Worm (Caenorhabditis elegans) whole organism, L1 larva: ENCODE data around the gene T06E6.15.

Experiments
- C34B4.2 ChIP-seq: sonication (generic microtip); optimal IDR thresholded peaks from 2 replicates; lab custom pipeline; 2017; ENCODE audit warnings: mild to moderate bottlenecking, missing genetic modification characterization, missing compliant biosample characterization
- aha-1 ChIP-seq: fragments of 150-350 bp; optimal IDR thresholded peaks from 2 replicates; lab custom pipeline; 2014; ENCODE audit warnings: missing biosample characterization, missing genetic modification characterization
- alr-1 ChIP-seq: fragments of 200-800 bp; sonication (Bioruptor generic); optimal IDR thresholded peaks from 2 replicates; lab custom pipeline; 2018; ENCODE audit warnings: borderline replicate concordance, mild to moderate bottlenecking, missing genetic modification characterization, missing compliant biosample characterization
- aly-2 ChIP-seq: fragments of 150-350 bp; optimal IDR thresholded peaks from 2 replicates; lab custom pipeline; 2014; ENCODE audit warnings: missing biosample characterization, missing genetic modification characterization
- ama-1 ChIP-seq: fragments of 150-350 bp; optimal IDR thresholded peaks from 2 replicates; lab custom pipeline; 2014
- ceh-63 ChIP-seq: fragments of 200-800 bp; sonication (Bioruptor generic); optimal IDR thresholded peaks from 2 replicates; lab custom pipeline; 2018; ENCODE audit warnings: mild to moderate bottlenecking, missing genetic modification characterization, missing compliant biosample characterization
- ceh-8 ChIP-seq: fragments of 200-800 bp; sonication (Bioruptor generic); optimal IDR thresholded peaks from 2 replicates; lab custom pipeline; 2018; ENCODE audit warnings: mild to moderate bottlenecking, missing genetic modification characterization, moderate library complexity, missing compliant biosample characterization
- ceh-82 ChIP-seq, 3 experiments: fragments of 150-350 bp in 1 of 3; sonication (generic microtip) in 2 of 3; optimal IDR thresholded peaks; 2 replicates each; lab custom pipeline; 2014 to 2017; ENCODE audit warnings: missing biosample characterization in 3 of 3, missing genetic modification characterization in 3 of 3
- ceh-88 ChIP-seq: fragments of 200-800 bp; sonication (Bioruptor generic); IDR thresholded peaks from 2 replicates; pipeline ENCODE4 v1.3.6; 2022; ENCODE audit warnings: missing genetic modification characterization, missing compliant biosample characterization
- efl-1 ChIP-seq, 4 experiments: fragments of 150-350 bp; optimal IDR thresholded peaks in 3 of 4; peaks in 1 of 4; 1 replicate in 1 of 4; 2 replicates in 3 of 4; lab custom pipeline; 2014; ENCODE audit warnings: missing biosample characterization in 2 of 4, missing genetic modification characterization in 2 of 4, missing genetic modification reagents in 2 of 4
- egl-27 ChIP-seq, 2 experiments: fragments of 150-350 bp in 1 of 2; sonication (generic microtip); optimal IDR thresholded peaks; 3 replicates each; lab custom pipeline; 2017 to 2018; ENCODE audit warnings: missing biosample characterization in 2 of 2, missing genetic modification characterization in 2 of 2, missing genetic modification reagents in 2 of 2
- elt-2 ChIP-seq: sonication (generic microtip); optimal IDR thresholded peaks from 2 replicates; lab custom pipeline; 2016; ENCODE audit warnings: missing genetic modification characterization, mild to moderate bottlenecking, inconsistent platforms, missing compliant biosample characterization, missing genetic modification reagents
- fkh-10 ChIP-seq: sonication (generic microtip); optimal IDR thresholded peaks from 2 replicates; lab custom pipeline; 2017; ENCODE audit warnings: missing biosample characterization, missing genetic modification reagents, missing genetic modification characterization
- hlh-17 ChIP-seq: fragments of 200-800 bp; sonication (Bioruptor generic); optimal IDR thresholded peaks from 2 replicates; lab custom pipeline; 2018; ENCODE audit warnings: missing genetic modification characterization, mild to moderate bottlenecking, missing compliant biosample characterization, moderate library complexity, borderline replicate concordance
- hlh-4 ChIP-seq: sonication (generic microtip); optimal IDR thresholded peaks from 2 replicates; lab custom pipeline; 2016; ENCODE audit warnings: mild to moderate bottlenecking, missing genetic modification characterization, missing compliant biosample characterization
- jun-1 ChIP-seq: fragments of 150-350 bp; optimal IDR thresholded peaks from 2 replicates; lab custom pipeline; 2014; ENCODE audit warnings: missing biosample characterization, missing genetic modification reagents, missing genetic modification characterization
- lin-13 ChIP-seq: fragments of 150-350 bp; optimal IDR thresholded peaks from 2 replicates; lab custom pipeline; 2014; ENCODE audit warnings: missing biosample characterization, missing genetic modification reagents, missing genetic modification characterization
- lin-14 ChIP-seq: fragments of 200-800 bp; sonication (Bioruptor generic); optimal IDR thresholded peaks from 2 replicates; lab custom pipeline; 2018; ENCODE audit warnings: mild to moderate bottlenecking, missing genetic modification characterization, moderate library complexity, missing compliant biosample characterization
- lin-35 ChIP-seq, 2 experiments: fragments of 150-350 bp; optimal IDR thresholded peaks; 2 replicates each; lab custom pipeline; 2014; ENCODE audit warnings: missing biosample characterization in 2 of 2, missing genetic modification characterization in 2 of 2, missing genetic modification reagents in 2 of 2
- lin-39 ChIP-seq: fragments of 150-350 bp; optimal IDR thresholded peaks from 2 replicates; lab custom pipeline; 2014; ENCODE audit warnings: missing biosample characterization, missing genetic modification reagents, missing genetic modification characterization
- mab-9 ChIP-seq: fragments of 200-800 bp; sonication (Bioruptor generic); IDR thresholded peaks from 2 replicates; pipeline ENCODE4 v1.3.6; 2022; ENCODE audit warnings: missing genetic modification reagents, missing genetic modification characterization, missing compliant biosample characterization
- mep-1 ChIP-seq: fragments of 150-350 bp; optimal IDR thresholded peaks from 2 replicates; lab custom pipeline; 2014; ENCODE audit warnings: missing biosample characterization, missing genetic modification characterization
- nhr-19 ChIP-seq: fragments of 200-800 bp; sonication (Bioruptor generic); conservative IDR thresholded peaks from 2 replicates; pipeline ENCODE4 v1.3.6; 2022; ENCODE audit warnings: missing genetic modification characterization, missing compliant biosample characterization
- nhr-237 ChIP-seq: fragments of 150-350 bp; optimal IDR thresholded peaks from 2 replicates; lab custom pipeline; 2014; ENCODE audit warnings: missing biosample characterization, missing genetic modification characterization
- nhr-47 ChIP-seq: sonication (generic microtip); optimal IDR thresholded peaks from 2 replicates; lab custom pipeline; 2016; ENCODE audit warnings: mild to moderate bottlenecking, missing genetic modification characterization, moderate library complexity, missing compliant biosample characterization
- nhr-77 ChIP-seq: fragments of 150-350 bp; optimal IDR thresholded peaks from 2 replicates; lab custom pipeline; 2014; ENCODE audit warnings: missing biosample characterization, missing genetic modification characterization
- snu-23 ChIP-seq: sonication (generic microtip); optimal IDR thresholded peaks from 2 replicates; lab custom pipeline; 2016; ENCODE audit warnings: missing genetic modification characterization, missing compliant biosample characterization
- sox-4 ChIP-seq: sonication (generic microtip); optimal IDR thresholded peaks from 2 replicates; lab custom pipeline; 2016; ENCODE audit warnings: missing genetic modification characterization, missing compliant biosample characterization
- sptf-1 ChIP-seq: fragments of 150-350 bp; optimal IDR thresholded peaks from 2 replicates; lab custom pipeline; 2014; ENCODE audit warnings: missing biosample characterization, missing genetic modification characterization
- sup-37 ChIP-seq: fragments of 200-800 bp; sonication (Bioruptor generic); optimal IDR thresholded peaks from 2 replicates; lab custom pipeline; 2018; ENCODE audit warnings: mild to moderate bottlenecking, missing genetic modification characterization, missing compliant biosample characterization
- swsn-7 ChIP-seq: sonication (generic microtip); optimal IDR thresholded peaks from 2 replicates; lab custom pipeline; 2016; ENCODE audit warnings: missing genetic modification characterization, missing compliant biosample characterization
- tlp-1 ChIP-seq: fragments of 150-350 bp; optimal IDR thresholded peaks from 2 replicates; lab custom pipeline; 2014; ENCODE audit warnings: missing biosample characterization, missing genetic modification characterization
- unc-62 ChIP-seq: fragments of 150-350 bp; optimal IDR thresholded peaks from 2 replicates; lab custom pipeline; 2014; ENCODE audit warnings: missing biosample characterization, missing genetic modification reagents, missing genetic modification characterization
- vab-15 ChIP-seq: sonication (generic microtip); optimal IDR thresholded peaks from 2 replicates; lab custom pipeline; 2017; ENCODE audit warnings: missing genotype, mild to moderate bottlenecking, missing genetic modification characterization, missing compliant biosample characterization
- zag-1 ChIP-seq: fragments of 150-350 bp; optimal IDR thresholded peaks from 2 replicates; lab custom pipeline; 2014; ENCODE audit warnings: missing biosample characterization, missing genetic modification characterization

T06E6.15 gene

DNA sequence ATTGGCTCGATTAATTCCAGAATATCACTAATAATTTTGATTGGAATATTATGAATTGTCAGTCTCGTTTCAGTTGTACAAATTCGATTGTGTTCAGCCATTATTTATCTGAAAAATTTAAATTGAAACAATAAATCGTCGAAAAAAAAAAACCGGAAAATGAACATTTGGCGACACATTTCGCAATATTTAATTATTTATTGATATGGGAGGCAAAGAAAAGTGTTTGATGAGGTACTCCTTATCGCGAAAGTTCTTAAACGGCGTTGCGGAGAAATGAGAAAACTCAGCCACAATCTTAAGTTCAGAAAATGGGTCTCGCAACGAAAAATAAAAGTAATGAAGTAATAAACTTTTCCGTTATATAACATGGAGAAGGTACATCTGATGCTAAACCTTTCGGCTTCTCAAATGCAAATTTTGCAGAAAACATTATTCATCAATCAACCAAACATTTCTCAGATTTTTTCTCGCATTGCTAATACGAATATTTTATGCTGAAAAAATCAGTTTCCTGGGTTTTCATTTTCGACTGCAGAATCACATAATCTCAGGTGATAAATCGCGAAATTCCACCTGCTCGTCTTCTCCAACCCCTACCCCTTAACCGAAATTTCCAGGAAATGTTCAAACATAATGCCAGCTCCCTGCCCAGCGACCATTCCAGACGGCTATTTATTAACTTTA is at the start of gene T06E6.15, which contains the start of gene sri-7:
T06E6.15 (minus strand) TSS at position 101 of the 687 bp plus-strand sequence.
sri-7 (plus strand) TSS at position 637 of the 687 bp plus-strand sequence.
- peak; percentile 89 for TF ChIP-seq hlh-4
- no peak for TF ChIP-seq efl-1 (optimal IDR thresholded peaks at IDR 0.05; lab: Kevin White, UChicago)
- TF ChIP-seq efl-1 (GFP tag; optimal IDR thresholded peaks at IDR 0.05 in 1 of 2; lab: Kevin White, UChicago) = peak in 1 of 2 experiments; percentile 40
- TF ChIP-seq mab-9 (GFP tag; lab: Robert Waterston, UW) = no peak

DNA sequence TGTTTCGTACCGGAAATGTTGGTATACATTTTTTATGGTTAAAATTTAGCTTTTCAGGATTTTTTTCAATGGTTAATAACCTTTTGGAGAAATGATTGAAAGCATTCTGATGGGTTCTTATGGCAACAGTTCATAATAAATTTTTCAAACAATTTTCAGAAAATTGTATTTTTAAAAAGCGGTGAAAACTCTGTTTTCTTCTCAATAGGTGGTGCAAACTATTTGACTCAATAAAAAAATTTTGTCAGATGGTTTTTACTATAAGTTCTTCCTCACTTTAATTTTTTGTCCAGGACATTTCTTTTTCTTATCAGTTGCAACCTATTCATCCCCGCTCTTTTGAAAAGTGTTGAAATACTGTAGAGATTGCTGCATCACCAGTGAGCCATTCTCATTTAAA is 49.3 kb upstream of the T06E6.15 start, which contains the start of gene T26H5.14:
T26H5.14 (plus strand) TSS at position 301 of the 400 bp plus-strand sequence.
- no peak for TF ChIP-seq nhr-47 (tag; lab: Kevin White, UChicago)

DNA sequence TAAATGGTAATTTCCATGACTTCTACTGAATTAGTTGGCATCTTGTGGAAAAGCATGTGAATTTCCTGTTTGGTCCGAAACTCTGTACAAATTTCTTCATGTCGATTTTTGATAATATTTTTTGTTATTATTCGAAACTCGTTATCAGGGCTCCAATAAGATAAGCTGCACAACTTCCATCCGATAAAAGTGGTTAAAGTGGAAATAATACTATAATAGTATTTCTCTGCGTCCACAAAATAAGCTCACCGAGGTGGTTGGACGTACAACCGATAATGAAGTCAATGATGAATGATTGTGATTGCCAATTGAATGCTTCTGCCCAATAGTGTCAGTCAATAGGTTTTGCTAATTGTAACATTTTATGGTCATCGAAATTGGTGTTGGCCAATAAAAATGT is 48.8 kb upstream of the T06E6.15 start, which contains the start of gene T26H5.4:
T26H5.4 (minus strand) TSS at position 294 of the 400 bp plus-strand sequence.
- TF ChIP-seq elt-2 = peak; percentile 95
- no peak for TF ChIP-seq sup-37 (GFP tag; lab: Kevin White, UChicago)
- TF ChIP-seq swsn-7 (tag; lab: Kevin White, UChicago) = no peak
- TF ChIP-seq efl-1 (optimal IDR thresholded peaks at IDR 0.05; lab: Kevin White, UChicago) = no peak
- TF ChIP-seq efl-1 (GFP tag; optimal IDR thresholded peaks at IDR 0.05 in 1 of 2; lab: Kevin White, UChicago) = peak in 1 of 2 experiments; percentile 73
- no peak for TF ChIP-seq lin-13 (GFP tag; lab: Kevin White, UChicago)
- no peak for TF ChIP-seq ceh-63

DNA sequence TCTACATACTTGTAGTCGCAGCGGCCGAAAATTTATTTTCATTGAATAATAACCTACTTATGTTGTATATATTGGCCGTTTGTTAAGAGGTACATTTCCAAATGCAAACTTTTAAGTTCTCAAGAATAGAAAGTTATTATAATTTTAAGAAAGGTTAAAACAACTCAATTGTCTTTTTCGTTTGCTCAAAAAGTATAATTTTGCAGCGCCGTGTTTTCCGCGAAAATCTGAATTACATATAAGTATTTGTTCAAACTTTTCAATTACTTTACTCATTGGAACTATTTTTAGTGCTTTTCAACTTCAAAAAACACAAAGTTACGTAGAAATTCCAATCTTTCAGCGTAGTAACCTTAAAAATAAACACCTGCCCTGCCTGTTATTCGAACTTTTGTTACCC is 45.8 kb upstream of the T06E6.15 start, which contains the start of gene srh-239:
srh-239 (plus strand) TSS at position 301 of the 400 bp plus-strand sequence.
- no peak for TF ChIP-seq lin-13 (GFP tag; lab: Kevin White, UChicago)
- no peak for TF ChIP-seq aha-1 (tag; lab: Kevin White, UChicago)
- TF ChIP-seq nhr-77 (tag; lab: Kevin White, UChicago) = no peak
- no peak for TF ChIP-seq lin-35 (GFP tag; optimal IDR thresholded peaks at IDR 0.05; lab: Kevin White, UChicago)
- TF ChIP-seq sptf-1 = no peak
- no peak for TF ChIP-seq egl-27 (tag; optimal IDR thresholded peaks at IDR 0.05; lab: Kevin White, UChicago)
- TF ChIP-seq hlh-17 (GFP tag; lab: Kevin White, UChicago) = no peak
- TF ChIP-seq lin-14 = no peak
- TF ChIP-seq alr-1 (tag; lab: Kevin White, UChicago) = no peak
- TF ChIP-seq ceh-8 (GFP tag; lab: Kevin White, UChicago) = no peak
- no peak for TF ChIP-seq fkh-10 (GFP tag; lab: Kevin White, UChicago)
- TF ChIP-seq nhr-237 (tag; lab: Kevin White, UChicago) = no peak
- TF ChIP-seq, all 84 proteins: peak for 0

DNA sequence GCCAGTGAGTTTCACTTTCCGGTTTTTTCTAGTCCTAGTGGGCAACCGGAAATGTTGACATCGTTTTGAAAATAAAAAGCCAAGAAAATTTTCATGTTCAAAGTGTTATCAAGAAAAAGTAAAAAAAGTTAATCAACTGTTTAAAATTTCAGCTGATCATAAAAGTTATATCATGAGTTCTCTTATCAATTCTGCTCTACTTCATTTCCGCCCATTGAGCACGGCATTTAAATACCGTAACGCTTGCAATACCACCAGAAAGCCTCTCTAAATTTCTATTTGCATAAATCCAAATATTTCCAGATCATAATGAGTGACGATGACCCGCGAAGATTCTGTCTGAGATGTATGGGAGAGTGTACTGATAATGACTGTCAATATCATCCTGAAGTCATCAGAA is 45.0 kb upstream of the T06E6.15 start, which contains the start of gene T26H5.9:
T26H5.9 (plus strand) TSS at position 302 of the 400 bp plus-strand sequence.
- TF ChIP-seq lin-39 = no peak
- no peak for TF ChIP-seq egl-27 (tag; optimal IDR thresholded peaks at IDR 0.05; lab: Kevin White, UChicago)
- TF ChIP-seq mab-9 (GFP tag; lab: Robert Waterston, UW) = no peak
- TF ChIP-seq lin-35 (GFP tag; optimal IDR thresholded peaks at IDR 0.05; lab: Kevin White, UChicago) = no peak
- peak; percentile 57 for TF ChIP-seq elt-2
- TF ChIP-seq ceh-88 (GFP tag; lab: Robert Waterston, UW) = no peak
- no peak for TF ChIP-seq nhr-19
- TF ChIP-seq ceh-82 (tag; optimal IDR thresholded peaks at IDR 0.05; lab: Kevin White, UChicago) = no peak
- no peak for TF ChIP-seq ceh-63
- peak; percentile 27 for TF ChIP-seq jun-1
- TF ChIP-seq ama-1 (lab: Kevin White, UChicago) = no peak
- TF ChIP-seq tlp-1 (tag; lab: Kevin White, UChicago) = no peak
- TF ChIP-seq mep-1 (tag; lab: Kevin White, UChicago) = no peak
- no peak for TF ChIP-seq efl-1 (optimal IDR thresholded peaks at IDR 0.05; lab: Kevin White, UChicago)
- no peak for TF ChIP-seq efl-1 (GFP tag; optimal IDR thresholded peaks at IDR 0.05 in 1 of 2; lab: Kevin White, UChicago)

DNA sequence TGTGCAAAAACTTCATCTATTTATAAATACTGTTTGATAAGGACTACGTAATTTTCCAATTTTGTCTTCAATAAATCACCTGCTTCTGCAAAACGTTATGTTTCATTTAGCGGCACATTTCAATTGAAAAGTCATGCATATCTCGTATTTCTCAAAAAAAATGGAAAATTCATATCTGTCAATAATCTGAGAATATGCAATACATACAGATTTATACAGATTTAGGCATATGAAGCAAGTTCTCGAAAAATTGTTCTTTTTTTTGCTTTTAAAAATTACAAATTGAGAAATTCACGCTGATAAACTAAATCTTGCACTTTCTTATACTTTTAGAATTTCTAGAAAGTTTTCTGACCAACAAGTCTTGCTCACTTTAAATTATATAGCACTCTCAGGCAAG is 44.6 kb upstream of the T06E6.15 start, which contains the start of gene T26H5.11:
T26H5.11 (minus strand) TSS at position 101 of the 400 bp plus-strand sequence.
- no peak for TF ChIP-seq hlh-17 (GFP tag; lab: Kevin White, UChicago)
- TF ChIP-seq zag-1 (tag; lab: Kevin White, UChicago) = no peak
- no peak for TF ChIP-seq unc-62 (GFP tag; lab: Kevin White, UChicago)
- TF ChIP-seq lin-14 = no peak
- no peak for TF ChIP-seq snu-23 (GFP tag; lab: Kevin White, UChicago)
- no peak for TF ChIP-seq sox-4 (tag; lab: Kevin White, UChicago)
- TF ChIP-seq vab-15 (tag; lab: Kevin White, UChicago) = no peak
- no peak for TF ChIP-seq egl-27 (tag; optimal IDR thresholded peaks at IDR 0.05; lab: Kevin White, UChicago)
- no peak for TF ChIP-seq C34B4.2 (tag; lab: Kevin White, UChicago)
- no peak for TF ChIP-seq hlh-4
- no peak for TF ChIP-seq ceh-63
- no peak for TF ChIP-seq aly-2
- TF ChIP-seq nhr-47 (tag; lab: Kevin White, UChicago) = no peak
